Fruit fly (Drosophila melanogaster) whole organism, embryonic: ENCODE data around the gene Uba4.

Experiments
- B-H1 ChIP-seq: fragments of 200-800 bp; sonication (Bioruptor generic); IDR thresholded peaks from 3 replicates; pipeline ENCODE4 v1.3.6; 2022; ENCODE audit warnings: missing biosample characterization, missing genetic modification characterization
- Blimp-1 ChIP-seq: fragments of 200-800 bp; sonication (Bioruptor generic); optimal IDR thresholded peaks from 3 replicates; lab custom pipeline; 2018; ENCODE audit warnings: missing biosample characterization, missing genetic modification characterization, mild to moderate bottlenecking, moderate library complexity, missing genetic modification reagents
- CG10462 ChIP-seq: fragments of 200-800 bp; sonication (Bioruptor generic); optimal IDR thresholded peaks from 2 replicates; lab custom pipeline; 2016; ENCODE audit warnings: missing biosample characterization, missing genetic modification characterization
- CG11398 ChIP-seq: fragments of 200-800 bp; sonication (Bioruptor generic); optimal IDR thresholded peaks from 2 replicates; lab custom pipeline; 2016; ENCODE audit warnings: missing biosample characterization, missing genetic modification characterization
- CG12219 ChIP-seq: fragments of 200-800 bp; sonication (Bioruptor generic); optimal IDR thresholded peaks from 3 replicates; lab custom pipeline; 2018; ENCODE audit warnings: missing biosample characterization, mild to moderate bottlenecking, missing genetic modification characterization
- CG1233 ChIP-seq: fragments of 200-800 bp; sonication (Bioruptor generic); optimal IDR thresholded peaks from 4 replicates; lab custom pipeline; 2018; ENCODE audit warnings: missing biosample characterization, mild to moderate bottlenecking, missing genetic modification characterization
- CG12942 ChIP-seq: fragments of 200-800 bp; sonication (Bioruptor generic); optimal IDR thresholded peaks from 3 replicates; lab custom pipeline; 2016; ENCODE audit warnings: missing biosample characterization, missing genetic modification characterization
- CG13424 ChIP-seq: fragments of 200-800 bp; sonication (Bioruptor generic); optimal IDR thresholded peaks from 2 replicates; lab custom pipeline; 2019; ENCODE audit warnings: missing biosample characterization, mild to moderate bottlenecking, missing genetic modification characterization, moderate library complexity
- CG14050 ChIP-seq: fragments of 200-800 bp; sonication (Bioruptor generic); IDR thresholded peaks from 3 replicates; pipeline ENCODE4 v1.3.6; 2022; ENCODE audit warnings: missing biosample characterization, missing genetic modification characterization
- CG1603 ChIP-seq: fragments of 200-800 bp; sonication (Bioruptor generic); optimal IDR thresholded peaks from 2 replicates; lab custom pipeline; 2019; ENCODE audit warnings: missing biosample characterization, mild to moderate bottlenecking, missing genetic modification characterization, moderate library complexity
- CG17568 ChIP-seq: fragments of 200-800 bp; sonication (Bioruptor generic); optimal IDR thresholded peaks from 2 replicates; lab custom pipeline; 2018; ENCODE audit warnings: missing biosample characterization, mild to moderate bottlenecking, missing genetic modification characterization, moderate library complexity
- CG18764 ChIP-seq: fragments of 200-800 bp; sonication (Bioruptor generic); optimal IDR thresholded peaks from 3 replicates; lab custom pipeline; 2016; ENCODE audit warnings: missing biosample characterization, missing genetic modification characterization
- CG2202 ChIP-seq: fragments of 200-800 bp; sonication (Bioruptor generic); optimal IDR thresholded peaks from 2 replicates; lab custom pipeline; 2018; ENCODE audit warnings: missing biosample characterization, mild to moderate bottlenecking, missing genetic modification characterization
- CG2712 ChIP-seq: fragments of 200-800 bp; optimal IDR thresholded peaks from 3 replicates; lab custom pipeline; 2019; ENCODE audit warnings: missing biosample characterization, mild to moderate bottlenecking, missing genetic modification characterization, moderate library complexity
- CG30431 ChIP-seq: fragments of 200-800 bp; sonication (Bioruptor generic); optimal IDR thresholded peaks from 2 replicates; lab custom pipeline; 2017; ENCODE audit warnings: missing biosample characterization, missing genetic modification characterization
- CG31441 ChIP-seq: fragments of 200-800 bp; sonication (Bioruptor generic); IDR thresholded peaks from 2 replicates; pipeline ENCODE4 v1.3.6; 2022; ENCODE audit warnings: missing biosample characterization, missing genetic modification characterization
- CG3838 ChIP-seq: fragments of 200-800 bp; sonication (Bioruptor generic); optimal IDR thresholded peaks from 3 replicates; lab custom pipeline; 2016; ENCODE audit warnings: missing biosample characterization, missing genetic modification characterization
- CG4328 ChIP-seq: fragments of 200-800 bp; sonication (Bioruptor generic); optimal IDR thresholded peaks from 3 replicates; lab custom pipeline; 2017; ENCODE audit warnings: missing biosample characterization, missing genetic modification reagents, missing genetic modification characterization
- CG7786 ChIP-seq: fragments of 200-800 bp; sonication (Bioruptor generic); optimal IDR thresholded peaks from 2 replicates; lab custom pipeline; 2016; ENCODE audit warnings: missing biosample characterization, missing genetic modification characterization
- CG7839 ChIP-seq: fragments of 200-800 bp; sonication (Bioruptor generic); optimal IDR thresholded peaks from 3 replicates; lab custom pipeline; 2018; ENCODE audit warnings: missing biosample characterization, mild to moderate bottlenecking, missing genetic modification characterization, moderate library complexity
- CHES-1-like ChIP-seq: fragments of 200-800 bp; sonication (Bioruptor generic); optimal IDR thresholded peaks from 2 replicates; lab custom pipeline; 2016; ENCODE audit warnings: missing biosample characterization, missing genetic modification characterization
- Dll ChIP-seq: fragments of 200-800 bp; sonication (Bioruptor generic); IDR thresholded peaks from 4 replicates; pipeline ENCODE4 v1.3.6; 2022; ENCODE audit warnings: missing biosample characterization, missing genetic modification characterization; ENCODE audit not compliant: partially characterized antibody
- Dref ChIP-seq: fragments of 200-800 bp; sonication (Bioruptor generic); IDR thresholded peaks from 2 replicates; pipeline ENCODE4 v1.3.6; 2022; ENCODE audit warnings: missing biosample characterization, missing genetic modification characterization
- Drgx ChIP-seq: fragments of 200-800 bp; sonication (Bioruptor generic); IDR thresholded peaks from 2 replicates; pipeline ENCODE4 v1.3.6; 2022; ENCODE audit warnings: missing biosample characterization, missing genetic modification characterization
- Ets65A ChIP-seq: fragments of 200-800 bp; sonication (Bioruptor generic); peaks from one replicate; lab custom pipeline; 2016; ENCODE audit warnings: missing biosample characterization, missing genetic modification characterization
- HLH3B ChIP-seq: fragments of 200-800 bp; sonication (Bioruptor generic); IDR thresholded peaks from 2 replicates; pipeline ENCODE4 v1.3.6; 2022; ENCODE audit warnings: missing biosample characterization, missing genetic modification characterization
- Sin3A ChIP-seq: fragments of >200 bp; optimal IDR thresholded peaks from 2 replicates; lab custom pipeline; 2018
- Xbp1 ChIP-seq: fragments of 200-800 bp; sonication (Bioruptor generic); optimal IDR thresholded peaks from 3 replicates; lab custom pipeline; 2016; ENCODE audit warnings: missing biosample characterization, mild to moderate bottlenecking, missing genetic modification characterization
- ara ChIP-seq: fragments of 200-800 bp; sonication (Bioruptor generic); IDR thresholded peaks from 2 replicates; pipeline ENCODE4 v1.3.6; 2022; ENCODE audit warnings: missing biosample characterization, missing genetic modification characterization
- ase ChIP-seq: fragments of 200-800 bp; sonication (Bioruptor generic); IDR thresholded peaks from 3 replicates; pipeline ENCODE4 v1.3.6; 2022; ENCODE audit warnings: missing biosample characterization, missing genetic modification characterization
- ato ChIP-seq: fragments of 200-800 bp; sonication (Bioruptor generic); IDR thresholded peaks from 2 replicates; pipeline ENCODE4 v1.3.6; 2022; ENCODE audit warnings: missing biosample characterization, missing genetic modification characterization; ENCODE audit not compliant: partially characterized antibody
- btn ChIP-seq: fragments of 200-800 bp; sonication (Bioruptor generic); optimal IDR thresholded peaks from 2 replicates; lab custom pipeline; 2016; ENCODE audit warnings: missing biosample characterization, missing genetic modification characterization
- cas ChIP-seq: fragments of 200-800 bp; sonication (Bioruptor generic); IDR thresholded peaks from 2 replicates; pipeline ENCODE4 v1.3.6; 2022; ENCODE audit warnings: missing biosample characterization, missing genetic modification characterization
- chinmo ChIP-seq: fragments of 200-800 bp; sonication (Bioruptor generic); IDR thresholded peaks from 4 replicates; pipeline ENCODE4 v1.3.6; 2022; ENCODE audit warnings: missing biosample characterization, missing genetic modification characterization; ENCODE audit not compliant: partially characterized antibody
- gfzf ChIP-seq: fragments of 200-800 bp; sonication (Bioruptor generic); optimal IDR thresholded peaks from 2 replicates; lab custom pipeline; 2016; ENCODE audit warnings: missing biosample characterization, mild to moderate bottlenecking, missing genetic modification characterization, moderate library complexity
- grau ChIP-seq: fragments of 200-800 bp; optimal IDR thresholded peaks from 3 replicates; lab custom pipeline; 2019; ENCODE audit warnings: missing biosample characterization, mild to moderate bottlenecking, missing genetic modification characterization, moderate library complexity
- gsb-n ChIP-seq: fragments of 200-800 bp; sonication (Bioruptor generic); optimal IDR thresholded peaks from 3 replicates; lab custom pipeline; 2018; ENCODE audit warnings: missing biosample characterization, mild to moderate bottlenecking, missing genetic modification characterization
- ham ChIP-seq: fragments of 200-800 bp; sonication (Bioruptor generic); IDR thresholded peaks from 2 replicates; pipeline ENCODE4 v1.3.6; 2022; ENCODE audit warnings: missing biosample characterization, missing genetic modification characterization
- insv ChIP-seq, 2 experiments: fragments of 200-800 bp; sonication (Bioruptor generic); optimal IDR thresholded peaks; 3 replicates each; lab custom pipeline; 2016 to 2018; ENCODE audit warnings: missing biosample characterization in 2 of 2, missing genetic modification characterization in 2 of 2
- nau ChIP-seq: fragments of 200-800 bp; sonication (Bioruptor generic); optimal IDR thresholded peaks from 3 replicates; lab custom pipeline; 2017; ENCODE audit warnings: missing biosample characterization, mild to moderate bottlenecking, missing genetic modification characterization, missing genetic modification reagents
- nerfin-2 ChIP-seq: fragments of 200-800 bp; sonication (Bioruptor generic); IDR thresholded peaks from 2 replicates; pipeline ENCODE4 v1.3.6; 2022; ENCODE audit warnings: missing biosample characterization, missing genetic modification characterization; ENCODE audit not compliant: partially characterized antibody
- nom ChIP-seq: fragments of 200-800 bp; sonication (Bioruptor generic); optimal IDR thresholded peaks from 2 replicates; lab custom pipeline; 2017; ENCODE audit warnings: missing biosample characterization, missing genetic modification characterization, mild to moderate bottlenecking, moderate library complexity, missing genetic modification reagents
- pan ChIP-seq, 4 experiments: fragments of >200 bp in 3 of 4; fragments of 200-800 bp in 1 of 4; sonication (Bioruptor generic) in 1 of 4; optimal IDR thresholded peaks in 3 of 4; IDR thresholded peaks in 1 of 4; 2 replicates each; pipeline versions ENCODE4 v1.3.6 to Lab custom; 2017 to 2022; ENCODE audit warnings: missing biosample characterization in 2 of 4, missing genetic modification characterization in 2 of 4, mixed read lengths in 1 of 4
- sd ChIP-seq: fragments of 200-800 bp; sonication (Bioruptor generic); optimal IDR thresholded peaks from 3 replicates; lab custom pipeline; 2018; ENCODE audit warnings: missing biosample characterization, mild to moderate bottlenecking, missing genetic modification characterization, moderate library complexity
- shn ChIP-seq: fragments of 200-800 bp; sonication (Bioruptor generic); optimal IDR thresholded peaks from 3 replicates; lab custom pipeline; 2016; ENCODE audit warnings: missing biosample characterization, missing genetic modification characterization
- tx ChIP-seq: fragments of 200-800 bp; sonication (Bioruptor generic); optimal IDR thresholded peaks from 2 replicates; lab custom pipeline; 2016; ENCODE audit warnings: missing biosample characterization, missing genetic modification characterization
- unpg ChIP-seq: fragments of 200-800 bp; sonication (Bioruptor generic); optimal IDR thresholded peaks from 3 replicates; lab custom pipeline; 2018; ENCODE audit warnings: missing biosample characterization, mild to moderate bottlenecking, missing genetic modification characterization, moderate library complexity

Gene Uba4

DNA sequence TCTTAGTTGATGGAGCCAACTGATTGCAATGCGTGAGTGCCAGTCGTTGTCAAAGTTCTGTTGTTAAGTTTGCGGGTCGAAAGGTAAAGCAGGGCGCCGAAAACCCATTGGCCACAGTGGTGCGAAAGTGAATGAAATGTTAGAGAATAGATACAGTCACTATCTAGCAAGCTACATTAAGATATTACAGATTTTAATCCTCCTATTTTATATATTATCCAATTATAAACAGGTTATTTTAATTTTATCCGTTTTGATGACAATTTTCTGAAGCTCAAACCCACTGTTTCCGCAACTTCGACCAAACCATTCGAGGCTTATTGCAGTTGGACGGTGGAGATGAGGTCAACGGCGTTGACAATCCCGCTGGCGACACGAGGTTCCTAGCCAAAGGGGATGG lies 35.3 kb downstream of the Uba4 start (continued):
- TF ChIP-seq HLH3B (GFP tag; lab: Robert Waterston, UW) = 0 out of 2 replicates have a peak, but pooled peaks have one; percentile 30
- TF ChIP-seq nerfin-2 = peak; percentile 29; the same call in 1 of the 2 replicates
- TF ChIP-seq Ets65A = peak; percentile 54
- no peak for TF ChIP-seq CG11398 (GFP tag; lab: Kevin White, UChicago)
- peak; percentile 45 for TF ChIP-seq gsb-n (tag; lab: Kevin White, UChicago)
- TF ChIP-seq Blimp-1 = peak; percentile 65
- TF ChIP-seq CG12219 (GFP tag; lab: Kevin White, UChicago) = peak; percentile 37
- no peak for TF ChIP-seq ase (GFP tag; lab: Robert Waterston, UW)
- TF ChIP-seq pan (optimal IDR thresholded peaks at IDR 0.05; lab: Kevin White, UChicago) = no peak
- peak in 1 of 2 experiments; percentile 39 for TF ChIP-seq pan (GFP tag; optimal IDR thresholded peaks at IDR 0.05 in 1 of 2, IDR thresholded peaks at IDR 0.05 in 1 of 2)
- peak; percentile 16 for TF ChIP-seq CG30431 (GFP tag; lab: Kevin White, UChicago)
- peak; percentile 63 for TF ChIP-seq unpg (GFP tag; lab: Kevin White, UChicago)
- peak; percentile 3 for TF ChIP-seq CG12942 (GFP tag; lab: Kevin White, UChicago)
- TF ChIP-seq CG10462 (GFP tag; lab: Kevin White, UChicago) = no peak
- TF ChIP-seq grau = peak; percentile 28
- no peak for TF ChIP-seq CG1233 (GFP tag; lab: Kevin White, UChicago)
- TF ChIP-seq B-H1 (GFP tag; lab: Robert Waterston, UW) = peak; percentile 23; the same call in 1 of the 3 replicates
- no peak for TF ChIP-seq gfzf (GFP tag; lab: Kevin White, UChicago)
- peak; percentile 47 for TF ChIP-seq CG1603 (tag; lab: Kevin White, UChicago)

DNA sequence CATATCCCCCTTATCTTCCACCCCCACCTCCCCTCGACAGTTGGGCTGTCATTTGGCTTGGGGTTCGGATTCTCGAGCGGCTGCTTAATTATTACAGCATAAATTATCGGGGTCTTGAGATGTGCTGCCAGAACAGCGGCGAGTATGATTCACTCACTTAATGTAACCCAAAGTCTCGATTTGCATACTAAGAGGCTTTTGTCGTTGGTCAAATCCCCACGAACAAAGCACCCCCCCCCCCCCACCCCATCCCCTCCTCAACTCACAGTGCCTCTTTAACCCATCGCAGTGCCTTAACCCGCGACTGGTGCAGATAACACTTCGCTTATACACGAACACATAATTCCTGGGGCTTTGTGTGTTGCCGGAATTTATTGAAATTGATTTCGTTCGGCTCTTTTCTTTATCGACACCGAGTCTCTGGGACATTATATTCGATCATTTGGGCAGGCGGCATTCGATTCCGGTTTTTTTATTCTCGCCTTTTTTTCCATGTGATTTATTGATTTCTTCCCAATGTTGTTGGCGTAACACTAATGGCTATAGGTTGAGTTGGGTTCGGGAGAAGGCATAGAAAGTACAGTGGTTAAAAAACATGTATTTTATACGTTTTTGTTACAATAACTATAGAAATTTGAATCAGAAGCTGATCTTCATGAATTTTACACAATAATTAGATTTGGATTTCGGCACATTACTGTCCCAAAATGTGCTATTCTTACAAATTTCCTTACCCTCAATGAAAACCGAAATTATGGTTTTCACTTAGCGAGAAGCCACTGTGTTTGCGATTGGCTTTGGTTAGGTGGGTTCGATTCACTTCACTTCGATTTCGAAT lies 36.8 kb downstream of the Uba4 start:
- TF ChIP-seq CG17568 (no peak), Sin3A (lab: Kevin White, UChicago) (no peak), grau (peak; percentile 94), Dref (GFP tag; lab: Robert Waterston, UW) (no peak), cas (GFP tag; lab: Robert Waterston, UW) (no peak), gsb-n (tag; lab: Kevin White, UChicago) (peak; percentile 95), CG18764 (GFP tag; lab: Kevin White, UChicago) (no peak), nau (no peak), CG3838 (GFP tag; lab: Kevin White, UChicago) (no peak), gfzf (GFP tag; lab: Kevin White, UChicago) (no peak), CG2712 (peak; percentile 57), shn (GFP tag; lab: Kevin White, UChicago) (no peak), sd (tag; lab: Kevin White, UChicago) (peak; percentile 79), ham (no peak), CHES-1-like (no peak), CG4328 (no peak), CG7839 (tag; lab: Kevin White, UChicago) (peak; percentile 50), Dll (GFP tag; lab: Robert Waterston, UW) (no peak), tx (no peak), btn (no peak), insv (GFP tag; optimal IDR thresholded peaks at IDR 0.05; lab: Kevin White, UChicago) (no peak), chinmo (GFP tag; lab: Robert Waterston, UW) (0 out of 4 replicates have a peak, but pooled peaks have one; percentile 79), ato (GFP tag; lab: Robert Waterston, UW) (no peak), Xbp1 (GFP tag; lab: Kevin White, UChicago) (peak; percentile 32), ase (GFP tag; lab: Robert Waterston, UW) (no peak), CG13424 (tag; lab: Kevin White, UChicago) (peak; percentile 37), CG31441 (GFP tag; lab: Robert Waterston, UW) (peak; percentile 40; the same call in 1 of the 2 replicates), ara (peak; percentile 64), CG2202 (tag; lab: Kevin White, UChicago) (peak; percentile 64), CG7786 (GFP tag; lab: Kevin White, UChicago) (peak; percentile 32), nom (GFP tag; lab: Kevin White, UChicago) (no peak), CG14050 (GFP tag; lab: Robert Waterston, UW) (no peak), Drgx (GFP tag; lab: Robert Waterston, UW) (no peak)
